Worm (Caenorhabditis elegans): ENCODE measurements around the gene nape-1.

- TF ChIP-seq sdz-12 (GFP tag; optimal IDR thresholded peaks at IDR 0.05) (no peak), ama-1 (optimal IDR thresholded peaks at IDR 0.05) (no peak), zag-1 (tag; optimal IDR thresholded peaks at IDR 0.05) (no peak), snpc-4 (tag; optimal IDR thresholded peaks at IDR 0.05) (no peak), nhr-76 (tag; optimal IDR thresholded peaks at IDR 0.05) (no peak), duxl-1 (tag; optimal IDR thresholded peaks at IDR 0.05; ENCODE audit: poor library complexity) (no peak), pha-4 (GFP tag; IDR thresholded peaks at IDR 0.05) (no peak), pha-4 (tag; optimal IDR thresholded peaks at IDR 0.05) (no peak), nhr-28 (tag; optimal IDR thresholded peaks at IDR 0.05) (no peak), madf-9 (GFP tag; conservative IDR thresholded peaks at IDR 0.05) (no peak), nhr-11 (tag; optimal IDR thresholded peaks at IDR 0.05) (no peak), skn-1 (tag; optimal IDR thresholded peaks at IDR 0.05) (no peak), nhr-48 (tag; optimal IDR thresholded peaks at IDR 0.05) (no peak)
Measured at ce11 chrIV:3736244-3736643, 4.4 kb downstream of the nape-1 start.
